Worm (Caenorhabditis elegans): Measurements from ENCODE around the gene F38B6.7.

- TF ChIP-seq ztf-23 (GFP tag; IDR thresholded peaks at IDR 0.05) (no peak), flt-1 (GFP tag; IDR thresholded peaks at IDR 0.05) (no peak)
Observed at ce11 chrX:6746849-6747248, 48.7 kb upstream of the F38B6.7 start.

Measured in whole organism, midembryonic.